Worm (Caenorhabditis elegans) whole organism, L3 larva: Measurements from ENCODE around the gene ZK1010.2.

Experiments
- R02D3.7 ChIP-seq: fragments of 150-350 bp; optimal IDR thresholded peaks from 2 replicates; lab custom pipeline; 2014; ENCODE audit warnings: missing biosample characterization, missing genetic modification characterization
- ZK546.5 ChIP-seq: sonication (generic microtip); optimal IDR thresholded peaks from 2 replicates; lab custom pipeline; 2017; ENCODE audit warnings: missing biosample characterization, missing genetic modification characterization
- aly-2 ChIP-seq: fragments of 150-350 bp; optimal IDR thresholded peaks from 2 replicates; lab custom pipeline; 2014; ENCODE audit warnings: missing biosample characterization, missing genetic modification characterization
- ceh-16 ChIP-seq: sonication (generic microtip); optimal IDR thresholded peaks from 2 replicates; lab custom pipeline; 2017; ENCODE audit warnings: missing biosample characterization, missing genetic modification characterization
- ceh-28 ChIP-seq: fragments of 150-350 bp; optimal IDR thresholded peaks from 2 replicates; lab custom pipeline; 2014; ENCODE audit warnings: missing biosample characterization, missing genetic modification reagents, missing genetic modification characterization
- ceh-9 ChIP-seq: sonication (generic microtip); optimal IDR thresholded peaks from 2 replicates; lab custom pipeline; 2018; ENCODE audit warnings: missing biosample characterization, missing genetic modification characterization
- egl-5 ChIP-seq: fragments of 150-350 bp; optimal IDR thresholded peaks from 2 replicates; lab custom pipeline; 2017; ENCODE audit warnings: missing biosample characterization, missing genetic modification reagents, missing genetic modification characterization, inconsistent platforms
- elt-1 ChIP-seq: fragments of 150-350 bp; optimal IDR thresholded peaks from 2 replicates; lab custom pipeline; 2014; ENCODE audit warnings: missing biosample characterization, missing genetic modification characterization
- elt-3 ChIP-seq, 3 experiments: fragments of 150-350 bp in 1 of 3; sonication (generic microtip) in 2 of 3; optimal IDR thresholded peaks; 2 replicates in 2 of 3; 4 replicates in 1 of 3; lab custom pipeline; 2014 to 2017; ENCODE audit warnings: missing biosample characterization in 3 of 3, missing genetic modification characterization in 3 of 3
- eor-1 ChIP-seq, 2 experiments: fragments of 150-350 bp; optimal IDR thresholded peaks; 2 replicates each; lab custom pipeline; 2014 to 2018; ENCODE audit warnings: missing biosample characterization in 2 of 2, missing genetic modification characterization in 2 of 2
- fkh-2 ChIP-seq: fragments of 150-350 bp; optimal IDR thresholded peaks from 2 replicates; lab custom pipeline; 2014; ENCODE audit warnings: missing biosample characterization, missing genetic modification reagents, missing genetic modification characterization
- fos-1 ChIP-seq: fragments of 150-350 bp; optimal IDR thresholded peaks from 2 replicates; lab custom pipeline; 2014; ENCODE audit warnings: missing biosample characterization, missing genetic modification characterization
- hmg-11 ChIP-seq: sonication (generic microtip); optimal IDR thresholded peaks from 2 replicates; lab custom pipeline; 2016; ENCODE audit warnings: missing genetic modification characterization, missing compliant biosample characterization
- jun-1 ChIP-seq: fragments of 150-350 bp; optimal IDR thresholded peaks from 2 replicates; lab custom pipeline; 2014; ENCODE audit warnings: missing biosample characterization, missing genetic modification reagents, missing genetic modification characterization
- lin-15B ChIP-seq: fragments of 150-350 bp; optimal IDR thresholded peaks from 2 replicates; lab custom pipeline; 2014; ENCODE audit warnings: missing biosample characterization, missing genetic modification characterization
- lin-39 ChIP-seq: fragments of 150-350 bp; optimal IDR thresholded peaks from 2 replicates; lab custom pipeline; 2018; ENCODE audit warnings: missing biosample characterization, missing genetic modification reagents, missing genetic modification characterization
- lsy-12 ChIP-seq: sonication (generic microtip); optimal IDR thresholded peaks from 2 replicates; lab custom pipeline; 2016; ENCODE audit warnings: mild to moderate bottlenecking, missing genetic modification characterization, missing compliant biosample characterization
- mdl-1 ChIP-seq: fragments of 150-350 bp; optimal IDR thresholded peaks from 2 replicates; lab custom pipeline; 2014; ENCODE audit warnings: missing biosample characterization, missing genetic modification characterization
- nfya-1 ChIP-seq: sonication (generic microtip); optimal IDR thresholded peaks from 2 replicates; lab custom pipeline; 2017; ENCODE audit warnings: missing genetic modification characterization, mild to moderate bottlenecking, missing compliant biosample characterization, antibody characterized with exemption, moderate library complexity; ENCODE audit not compliant: insufficient read depth
- nhr-23 ChIP-seq: fragments of 150-350 bp; optimal IDR thresholded peaks from 2 replicates; lab custom pipeline; 2014; ENCODE audit warnings: missing biosample characterization, missing genetic modification reagents, missing genetic modification characterization
- nhr-237 ChIP-seq: fragments of 150-350 bp; optimal IDR thresholded peaks from 2 replicates; lab custom pipeline; 2014; ENCODE audit warnings: missing biosample characterization, missing genetic modification characterization
- nhr-25 ChIP-seq: sonication (generic microtip); optimal IDR thresholded peaks from 2 replicates; lab custom pipeline; 2017; ENCODE audit warnings: missing biosample characterization, missing genetic modification characterization
- nhr-28 ChIP-seq: fragments of 150-350 bp; optimal IDR thresholded peaks from 2 replicates; lab custom pipeline; 2014; ENCODE audit warnings: missing biosample characterization, missing genetic modification characterization
- nhr-67 ChIP-seq: fragments of 150-350 bp; optimal IDR thresholded peaks from 2 replicates; lab custom pipeline; 2014; ENCODE audit warnings: missing biosample characterization, missing genetic modification characterization
- nhr-76 ChIP-seq: fragments of 150-350 bp; sonication (generic microtip); optimal IDR thresholded peaks from 5 replicates; lab custom pipeline; 2014; ENCODE audit warnings: missing biosample characterization, missing genetic modification characterization
- nhr-77 ChIP-seq: fragments of 150-350 bp; optimal IDR thresholded peaks from 2 replicates; lab custom pipeline; 2014; ENCODE audit warnings: missing biosample characterization, missing genetic modification characterization
- pha-4 ChIP-seq: fragments of 150-350 bp; optimal IDR thresholded peaks from 2 replicates; lab custom pipeline; 2014; ENCODE audit warnings: missing biosample characterization, missing genetic modification reagents, missing genetic modification characterization
- pqm-1 ChIP-seq: fragments of 150-350 bp; optimal IDR thresholded peaks from 2 replicates; lab custom pipeline; 2017; ENCODE audit warnings: missing biosample characterization, missing genetic modification characterization, inconsistent platforms
- skn-1 ChIP-seq: fragments of 150-350 bp; optimal IDR thresholded peaks from 2 replicates; lab custom pipeline; 2014; ENCODE audit warnings: missing biosample characterization, missing genetic modification characterization
- snpc-4 ChIP-seq: fragments of 150-350 bp; optimal IDR thresholded peaks from 2 replicates; lab custom pipeline; 2014; ENCODE audit warnings: missing biosample characterization, missing genetic modification characterization
- tbx-2 ChIP-seq: sonication (generic microtip); optimal IDR thresholded peaks from 2 replicates; lab custom pipeline; 2016; ENCODE audit warnings: mild to moderate bottlenecking, missing genetic modification characterization, missing compliant biosample characterization
- unc-39 ChIP-seq: sonication (generic microtip); optimal IDR thresholded peaks from 4 replicates; lab custom pipeline; 2017; ENCODE audit warnings: missing biosample characterization, missing genetic modification characterization
- unc-62 ChIP-seq: fragments of 150-350 bp; sonication (generic microtip); optimal IDR thresholded peaks from 4 replicates; lab custom pipeline; 2014; ENCODE audit warnings: missing biosample characterization, missing genetic modification reagents, missing genetic modification characterization
- zag-1 ChIP-seq: fragments of 150-350 bp; optimal IDR thresholded peaks from 2 replicates; lab custom pipeline; 2014; ENCODE audit warnings: missing biosample characterization, missing genetic modification characterization

ZK1010.2 gene

ce11 chrIII:13004316-13004715, 26.7 kb upstream of the ZK1010.2 start:
- no peak for TF ChIP-seq pqm-1 (tag; lab: Kevin White, UChicago)
- TF ChIP-seq unc-39 (tag; lab: Kevin White, UChicago), result no peak
- no peak for TF ChIP-seq ceh-9 (tag; lab: Kevin White, UChicago)
- no peak for TF ChIP-seq lin-39 (tag; lab: Kevin White, UChicago)
- no peak for TF ChIP-seq elt-3 (tag; optimal IDR thresholded peaks at IDR 0.05; lab: Kevin White, UChicago)
- TF ChIP-seq aly-2 (tag; lab: Kevin White, UChicago), result no peak
- TF ChIP-seq eor-1 (tag; optimal IDR thresholded peaks at IDR 0.05; lab: Kevin White, UChicago), result no peak
- no peak for TF ChIP-seq pha-4 (tag; lab: Kevin White, UChicago)
- no peak for TF ChIP-seq tbx-2 (tag; lab: Kevin White, UChicago)
- no peak for TF ChIP-seq nhr-237 (tag; lab: Kevin White, UChicago)
- TF ChIP-seq R02D3.7 (tag; lab: Kevin White, UChicago), result no peak
- TF ChIP-seq, all 47 proteins: peak for 0

- TF ChIP-seq lin-39 (tag; lab: Kevin White, UChicago) (peak; percentile 57), hmg-11 (tag; lab: Kevin White, UChicago) (peak; percentile 82), fos-1 (tag; lab: Kevin White, UChicago) (no peak), aly-2 (tag; lab: Kevin White, UChicago) (no peak), nhr-28 (no peak), egl-5 (tag; lab: Kevin White, UChicago) (peak; percentile 30), nhr-76 (tag; lab: Kevin White, UChicago) (no peak), nhr-25 (tag; lab: Kevin White, UChicago) (peak; percentile 16), unc-62 (GFP tag; lab: Kevin White, UChicago) (no peak), nfya-1 (peak; percentile 85), lin-15B (peak; percentile 39), ZK546.5 (tag; lab: Kevin White, UChicago) (no peak), nhr-23 (tag; lab: Kevin White, UChicago) (peak; percentile 11), ceh-28 (tag; lab: Kevin White, UChicago) (peak; percentile 43), snpc-4 (tag; lab: Kevin White, UChicago) (no peak), jun-1 (tag; lab: Kevin White, UChicago) (peak; percentile 7), pqm-1 (tag; lab: Kevin White, UChicago) (peak; percentile 27), zag-1 (no peak)
Measured at ce11 chrIII:13002098-13002497, 24.4 kb upstream of the ZK1010.2 start, which contains the start of gene ZK1010.10. Gene ZK1010.10 (plus strand): TSS chrIII:13002383.

- TF ChIP-seq ZK546.5 (tag; lab: Kevin White, UChicago) (no peak), ceh-16 (tag; lab: Kevin White, UChicago) (no peak), elt-1 (no peak), pha-4 (tag; lab: Kevin White, UChicago) (peak; percentile 55), nhr-237 (tag; lab: Kevin White, UChicago) (no peak)
- TF ChIP-seq, all 47 proteins: peak for 1
Measured at ce11 chrIII:13000457-13000856, 22.8 kb upstream of the ZK1010.2 start, which contains the start of gene ZK1010.8. Gene ZK1010.8 (minus strand): TSS chrIII:13000670.

ce11 chrIII:12998252-12998651, 20.6 kb upstream of the ZK1010.2 start:
- TF ChIP-seq nhr-25 (tag; lab: Kevin White, UChicago) (no peak), nhr-77 (tag; lab: Kevin White, UChicago) (no peak), jun-1 (tag; lab: Kevin White, UChicago) (no peak), mdl-1 (tag; lab: Kevin White, UChicago) (no peak), lin-15B (no peak), snpc-4 (tag; lab: Kevin White, UChicago) (no peak), R02D3.7 (tag; lab: Kevin White, UChicago) (no peak), fos-1 (tag; lab: Kevin White, UChicago) (no peak), nhr-67 (no peak), lsy-12 (no peak), fkh-2 (tag; lab: Kevin White, UChicago) (no peak), ceh-16 (tag; lab: Kevin White, UChicago) (no peak), skn-1 (tag; lab: Kevin White, UChicago) (no peak), ZK546.5 (tag; lab: Kevin White, UChicago) (no peak), eor-1 (tag; optimal IDR thresholded peaks at IDR 0.05; lab: Kevin White, UChicago) (no peak), pha-4 (tag; lab: Kevin White, UChicago) (no peak), elt-1 (no peak)
